Worm (Caenorhabditis elegans) whole organism, mixed stage, embryonic: Measurements from ENCODE around the gene T27E4.1.

Experiments used
- M03D4.4 ChIP-seq: sonication (generic microtip); optimal IDR thresholded peaks from 2 replicates; lab custom pipeline; 2017; ENCODE audit warnings: mild to moderate bottlenecking, missing genetic modification characterization, missing compliant biosample characterization
- blmp-1 ChIP-seq: fragments of 150-350 bp; optimal IDR thresholded peaks from 2 replicates; lab custom pipeline; 2014; ENCODE audit warnings: missing biosample characterization, missing genetic modification characterization
- ceh-83 ChIP-seq: fragments of 200-800 bp; sonication (Bioruptor generic); optimal IDR thresholded peaks from 2 replicates; lab custom pipeline; 2018; ENCODE audit warnings: mild to moderate bottlenecking, missing genetic modification characterization, missing compliant biosample characterization
- ces-1 ChIP-seq: fragments of 150-350 bp; optimal IDR thresholded peaks from 2 replicates; lab custom pipeline; 2014; ENCODE audit warnings: missing biosample characterization, missing genetic modification reagents, missing genetic modification characterization
- elt-1 ChIP-seq: sonication (generic microtip); optimal IDR thresholded peaks from 2 replicates; lab custom pipeline; 2017; ENCODE audit warnings: missing genetic modification characterization, mild to moderate bottlenecking, missing compliant biosample characterization, antibody characterized with exemption, moderate library complexity, borderline replicate concordance; ENCODE audit not compliant: insufficient read depth
- lsy-2 ChIP-seq: fragments of 150-350 bp; optimal IDR thresholded peaks from 2 replicates; lab custom pipeline; 2014; ENCODE audit warnings: missing biosample characterization, missing genetic modification characterization
- mep-1 ChIP-seq: fragments of 150-350 bp; optimal IDR thresholded peaks from 2 replicates; lab custom pipeline; 2017; ENCODE audit warnings: missing biosample characterization, missing genetic modification reagents, missing genetic modification characterization, inconsistent platforms
- nhr-12 ChIP-seq: fragments of 150-350 bp; optimal IDR thresholded peaks from 2 replicates; lab custom pipeline; 2014; ENCODE audit warnings: missing biosample characterization, missing genetic modification characterization
- nhr-237 ChIP-seq: fragments of 150-350 bp; optimal IDR thresholded peaks from 2 replicates; lab custom pipeline; 2014; ENCODE audit warnings: missing biosample characterization, missing genetic modification characterization
- nhr-76 ChIP-seq: sonication (generic microtip); optimal IDR thresholded peaks from 2 replicates; lab custom pipeline; 2017; ENCODE audit warnings: missing biosample characterization, missing genetic modification characterization
- snpc-4 ChIP-seq: fragments of 150-350 bp; optimal IDR thresholded peaks from 2 replicates; lab custom pipeline; 2014; ENCODE audit warnings: missing biosample characterization, missing genetic modification characterization
- unc-120 ChIP-seq: sonication (generic microtip); optimal IDR thresholded peaks from 2 replicates; lab custom pipeline; 2017; ENCODE audit warnings: missing genetic modification characterization, missing compliant biosample characterization; ENCODE audit not compliant: poor library complexity, severe bottlenecking
- unc-39 ChIP-seq: fragments of 150-350 bp; optimal IDR thresholded peaks from 2 replicates; lab custom pipeline; 2014; ENCODE audit warnings: missing biosample characterization, missing genetic modification characterization
- unc-62 ChIP-seq: fragments of 150-350 bp; optimal IDR thresholded peaks from 2 replicates; lab custom pipeline; 2014; ENCODE audit warnings: missing biosample characterization, missing genetic modification reagents, missing genetic modification characterization

DNA sequence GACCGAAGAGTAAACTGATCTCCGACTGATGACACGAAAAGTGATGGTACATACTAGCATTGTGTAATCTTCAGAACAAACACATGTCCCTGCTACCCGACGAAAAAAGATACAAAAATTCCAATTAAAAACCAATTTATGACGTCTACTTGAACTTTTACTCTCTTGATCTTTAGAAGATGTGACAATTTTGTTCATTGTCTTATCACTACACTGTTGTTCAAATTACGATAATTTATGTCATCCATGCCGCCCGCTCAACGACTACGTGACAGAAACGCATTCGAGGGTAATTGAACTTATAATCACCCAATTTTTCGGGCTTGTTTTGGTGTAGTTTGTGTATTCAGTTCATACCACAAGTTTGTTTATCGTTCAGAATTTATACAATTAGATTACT is 51.8 kb downstream of the T27E4.1 start:
- TF ChIP-seq ceh-83 (GFP tag; lab: Kevin White, UChicago) (no peak), unc-62 (GFP tag; lab: Kevin White, UChicago) (no peak), nhr-237 (tag; lab: Kevin White, UChicago) (no peak), nhr-76 (no peak), M03D4.4 (tag; lab: Kevin White, UChicago) (no peak), ces-1 (GFP tag; lab: Kevin White, UChicago) (no peak), nhr-12 (no peak), unc-39 (tag; lab: Kevin White, UChicago) (no peak), snpc-4 (tag; lab: Kevin White, UChicago) (no peak), lsy-2 (no peak), blmp-1 (tag; lab: Kevin White, UChicago) (no peak), mep-1 (tag; lab: Kevin White, UChicago) (no peak), unc-120 (tag; lab: Kevin White, UChicago) (no peak), elt-1 (tag; lab: Kevin White, UChicago) (no peak)
